Worm (Caenorhabditis elegans): ENCODE data around the gene tyr-2.

Gene tyr-2

DNA sequence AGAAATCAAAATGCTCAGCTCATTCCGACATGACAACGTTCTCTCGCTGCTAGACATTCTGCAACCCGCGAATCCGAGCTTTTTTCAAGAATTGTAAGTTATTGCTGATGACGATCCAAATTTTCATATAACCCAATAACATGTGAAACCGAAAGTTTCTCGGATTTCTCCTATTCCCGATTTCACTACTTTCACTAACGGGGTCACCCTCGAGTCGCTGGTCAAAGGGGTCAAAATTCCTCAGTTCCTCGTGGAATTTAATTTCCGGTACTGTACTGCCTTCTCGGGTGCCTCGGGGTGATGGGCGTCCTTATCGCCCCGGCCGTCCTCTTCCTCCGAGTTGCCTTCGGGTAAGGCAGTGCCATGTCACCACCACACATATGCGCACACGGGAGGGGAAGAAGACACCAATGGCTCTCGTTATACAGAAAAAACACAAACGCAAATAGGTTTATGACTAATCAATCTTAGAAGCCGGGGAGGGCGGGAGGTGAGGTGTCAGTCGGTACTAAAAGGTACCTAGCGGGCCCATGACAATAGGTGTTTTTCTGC is 23.8 kb upstream of the tyr-2 start:
- no peak for TF ChIP-seq ztf-11 (tag; optimal IDR thresholded peaks at IDR 0.05)
- peak; percentile 47 for TF ChIP-seq mes-2 (tag; optimal IDR thresholded peaks at IDR 0.05; ENCODE audit: poor library complexity, severe bottlenecking)
- TF ChIP-seq sdz-12 (GFP tag; optimal IDR thresholded peaks at IDR 0.05), result peak; percentile 34
- TF ChIP-seq lsy-2 (tag; optimal IDR thresholded peaks at IDR 0.05), result peak in 1 of 2 experiments; percentile 11
- peak; percentile 39 for TF ChIP-seq nhr-6 (tag; optimal IDR thresholded peaks at IDR 0.05)
- TF ChIP-seq hlh-11 (tag; optimal IDR thresholded peaks at IDR 0.05), result peak; percentile 27
- TF ChIP-seq unc-62 (GFP tag; optimal IDR thresholded peaks at IDR 0.05 in 1 of 2), result peak in 1 of 2 experiments; percentile 27
- no peak for TF ChIP-seq unc-62 (tag; optimal IDR thresholded peaks at IDR 0.05)
- TF ChIP-seq set-16 (GFP tag; IDR thresholded peaks at IDR 0.05), result peak; percentile 61
- TF ChIP-seq hlh-30 (tag; optimal IDR thresholded peaks at IDR 0.05; ENCODE audit: insufficient read depth), result peak; percentile 6
- TF ChIP-seq nhr-25 (tag; optimal IDR thresholded peaks at IDR 0.05; ENCODE audit: borderline replicate concordance, insufficient read depth), result peak; percentile 39
- no peak for TF ChIP-seq pha-4 (GFP tag; IDR thresholded peaks at IDR 0.05)
- TF ChIP-seq pha-4 (tag; optimal IDR thresholded peaks at IDR 0.05), result no peak
- TF ChIP-seq daf-12 (tag; optimal IDR thresholded peaks at IDR 0.05), result no peak
- TF ChIP-seq rbr-2 (tag; optimal IDR thresholded peaks at IDR 0.05), result peak; percentile 4
- peak; percentile 32 for TF ChIP-seq nhr-111 (GFP tag; optimal IDR thresholded peaks at IDR 0.05)
- no peak for TF ChIP-seq egl-43 (GFP tag; IDR thresholded peaks at IDR 0.05)

DNA sequence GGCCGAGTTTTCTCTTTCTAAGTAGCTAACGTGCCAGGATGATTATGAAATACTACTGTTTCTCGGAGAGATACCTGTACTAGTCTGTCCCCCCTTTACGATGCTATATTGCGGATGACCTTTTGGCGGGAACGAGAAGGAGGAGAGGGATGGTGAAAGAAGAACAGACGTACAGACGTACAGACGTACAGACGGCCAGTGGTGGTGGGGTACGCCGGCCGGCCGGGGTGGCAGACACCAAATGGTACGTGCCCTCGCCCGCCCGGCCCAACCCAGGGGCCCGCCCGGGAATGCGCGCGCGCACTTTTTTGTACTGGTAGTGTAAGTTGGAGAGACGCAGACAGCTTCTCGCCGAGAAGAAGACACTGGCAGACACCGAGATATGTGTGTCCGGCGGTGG is 23.0 kb upstream of the tyr-2 start:
- TF ChIP-seq dmd-6 (GFP tag; IDR thresholded peaks at IDR 0.05) (no peak), gei-8 (GFP tag; optimal IDR thresholded peaks at IDR 0.05) (no peak), ceh-28 (tag; optimal IDR thresholded peaks at IDR 0.05) (no peak), lsy-2 (tag; optimal IDR thresholded peaks at IDR 0.05) (no peak), nhr-111 (GFP tag; optimal IDR thresholded peaks at IDR 0.05) (no peak), F44E2.7 (GFP tag; IDR thresholded peaks at IDR 0.05) (no peak), ceh-44 (GFP tag; IDR thresholded peaks at IDR 0.05) (0 out of 2 replicates have a peak, but pooled peaks have one; percentile 14), nhr-11 (tag; optimal IDR thresholded peaks at IDR 0.05) (no peak), hlh-30 (tag; optimal IDR thresholded peaks at IDR 0.05; ENCODE audit: insufficient read depth) (peak; percentile 42), lin-1 (GFP tag; IDR thresholded peaks at IDR 0.05) (0 out of 2 replicates have a peak, but pooled peaks have one; percentile 19), lir-3 (tag; optimal IDR thresholded peaks at IDR 0.05) (no peak), ZK337.2 (GFP tag; IDR thresholded peaks at IDR 0.05) (no peak), nhr-42 (GFP tag; IDR thresholded peaks at IDR 0.05) (no peak), lin-39 (tag; optimal IDR thresholded peaks at IDR 0.05) (no peak), lin-29 (GFP tag; IDR thresholded peaks at IDR 0.05) (peak; percentile 51; the same call in 1 of the 2 replicates), vab-7 (GFP tag; IDR thresholded peaks at IDR 0.05) (no peak), sdz-12 (GFP tag; optimal IDR thresholded peaks at IDR 0.05) (peak; percentile 17), lin-38 (GFP tag; IDR thresholded peaks at IDR 0.05) (no peak; the same call in 1 of the 2 replicates), spr-1 (tag; optimal IDR thresholded peaks at IDR 0.05) (peak; percentile 25), mxl-3 (GFP tag; optimal IDR thresholded peaks at IDR 0.05) (peak; percentile 11), aha-1 (tag) (peak; percentile 88), hlh-11 (tag; optimal IDR thresholded peaks at IDR 0.05) (peak; percentile 70), tra-1 (GFP tag; IDR thresholded peaks at IDR 0.05) (no peak), F37D6.2 (tag; optimal IDR thresholded peaks at IDR 0.05) (no peak), pha-4 (GFP tag; IDR thresholded peaks at IDR 0.05) (peak; percentile 56), pha-4 (tag; optimal IDR thresholded peaks at IDR 0.05) (no peak), F10B5.3 (tag; optimal IDR thresholded peaks at IDR 0.05) (no peak), dmd-8 (GFP tag; IDR thresholded peaks at IDR 0.05) (no peak), nhr-25 (tag; optimal IDR thresholded peaks at IDR 0.05; ENCODE audit: borderline replicate concordance, insufficient read depth) (peak; percentile 54), nhr-41 (GFP tag; IDR thresholded peaks at IDR 0.05) (no peak), Y48G9A.11 (GFP tag; IDR thresholded peaks at IDR 0.05) (0 out of 2 replicates have a peak, but pooled peaks have one; percentile 5), dmd-9 (GFP tag; IDR thresholded peaks at IDR 0.05) (no peak), nhr-28 (tag; optimal IDR thresholded peaks at IDR 0.05) (no peak), lin-15B (tag; optimal IDR thresholded peaks at IDR 0.05) (no peak), fos-1 (tag; optimal IDR thresholded peaks at IDR 0.05) (no peak), daf-19 (GFP tag; conservative IDR thresholded peaks at IDR 0.05) (no peak), fkh-10 (GFP tag; optimal IDR thresholded peaks at IDR 0.05) (no peak), egl-43 (GFP tag; IDR thresholded peaks at IDR 0.05) (peak; percentile 83), mdt-29 (GFP tag; IDR thresholded peaks at IDR 0.05) (0 out of 2 replicates have a peak, but pooled peaks have one; percentile 12), ceh-20 (GFP tag; IDR thresholded peaks at IDR 0.05) (peak; percentile 30; the same call in 1 of the 2 replicates)

Measured in whole organism, L4 larva.